Worm (Caenorhabditis elegans): ENCODE measurements around the gene T19D7.7.
A peak's percentile ranks its signal among the peaks of the same experiment; 100 is the strongest.

Gene T19D7.7

DNA sequence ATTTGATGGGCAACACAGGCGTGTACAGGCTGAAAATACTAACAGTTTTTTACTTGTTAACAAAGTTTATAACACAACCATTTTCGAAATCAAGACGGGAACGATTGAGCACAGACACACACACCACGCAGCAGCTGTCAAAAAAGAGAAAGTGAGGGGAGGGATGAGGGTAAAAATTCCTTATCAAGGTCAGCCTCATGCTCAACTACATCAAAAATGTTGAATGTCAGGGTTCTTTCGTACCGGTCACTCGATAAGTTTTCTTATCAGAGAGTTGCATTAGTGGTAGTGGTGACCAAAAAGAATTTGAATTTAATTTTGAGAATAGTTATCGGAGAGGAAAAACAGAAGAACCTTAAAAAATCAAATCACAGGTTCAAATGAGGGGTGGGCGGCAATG, 10.2 kb downstream of the T19D7.7 start, which contains the start of gene T19D7.6:
T19D7.6 (minus strand) TSS at position 198 of the 400 bp plus-strand sequence.
- TF ChIP-seq snpc-4 (tag; optimal IDR thresholded peaks at IDR 0.05) (no peak), lin-1 (GFP tag; IDR thresholded peaks at IDR 0.05) (no peak), daf-16 (GFP tag; optimal IDR thresholded peaks at IDR 0.05) (no peak), daf-16 (tag; optimal IDR thresholded peaks at IDR 0.05) (peak; percentile 81), ama-1 (optimal IDR thresholded peaks at IDR 0.05) (no peak), madf-9 (GFP tag; conservative IDR thresholded peaks at IDR 0.05) (no peak), nhr-48 (tag; optimal IDR thresholded peaks at IDR 0.05) (peak; percentile 57), lin-39 (tag; optimal IDR thresholded peaks at IDR 0.05) (no peak), ztf-11 (tag; optimal IDR thresholded peaks at IDR 0.05) (no peak), madf-5 (GFP tag; IDR thresholded peaks at IDR 0.05) (no peak), unc-39 (tag; optimal IDR thresholded peaks at IDR 0.05) (no peak), vab-7 (GFP tag; IDR thresholded peaks at IDR 0.05) (no peak), pqm-1 (tag; optimal IDR thresholded peaks at IDR 0.05) (peak; percentile 43), zip-11 (GFP tag; IDR thresholded peaks at IDR 0.05) (no peak), fos-1 (tag; optimal IDR thresholded peaks at IDR 0.05) (no peak), F26F4.8 (GFP tag; conservative IDR thresholded peaks at IDR 0.05) (no peak), ztf-7 (tag; optimal IDR thresholded peaks at IDR 0.05) (no peak), Y105C5A.15 (GFP tag; IDR thresholded peaks at IDR 0.05) (no peak), daf-12 (tag; optimal IDR thresholded peaks at IDR 0.05) (no peak), hlh-30 (tag; optimal IDR thresholded peaks at IDR 0.05; ENCODE audit: insufficient read depth) (peak; percentile 46), daf-19 (GFP tag; conservative IDR thresholded peaks at IDR 0.05) (no peak), hmg-1.1 (GFP tag; IDR thresholded peaks at IDR 0.05) (no peak), lin-15B (tag; optimal IDR thresholded peaks at IDR 0.05) (no peak), nhr-77 (tag; optimal IDR thresholded peaks at IDR 0.05) (no peak), ces-1 (GFP tag; optimal IDR thresholded peaks at IDR 0.05) (no peak), jun-1 (tag; optimal IDR thresholded peaks at IDR 0.05) (no peak), zag-1 (tag; optimal IDR thresholded peaks at IDR 0.05) (no peak), nhr-28 (tag; optimal IDR thresholded peaks at IDR 0.05) (peak; percentile 76), T26A8.4 (GFP tag; IDR thresholded peaks at IDR 0.05) (no peak), nhr-6 (tag; optimal IDR thresholded peaks at IDR 0.05) (peak; percentile 10), tra-1 (GFP tag; IDR thresholded peaks at IDR 0.05) (no peak), set-16 (GFP tag; IDR thresholded peaks at IDR 0.05) (no peak), dve-1 (tag; optimal IDR thresholded peaks at IDR 0.05; ENCODE audit: insufficient read depth) (peak; percentile 58), dmd-6 (GFP tag; IDR thresholded peaks at IDR 0.05) (peak; percentile 73), nhr-102 (tag; optimal IDR thresholded peaks at IDR 0.05) (no peak), nhr-41 (GFP tag; IDR thresholded peaks at IDR 0.05) (peak; percentile 82), hlh-11 (tag; optimal IDR thresholded peaks at IDR 0.05) (peak; percentile 85), F44E2.7 (GFP tag; IDR thresholded peaks at IDR 0.05) (no peak), mxl-2 (GFP tag; conservative IDR thresholded peaks at IDR 0.05) (no peak), php-3 (GFP tag; IDR thresholded peaks at IDR 0.05) (no peak)

DNA sequence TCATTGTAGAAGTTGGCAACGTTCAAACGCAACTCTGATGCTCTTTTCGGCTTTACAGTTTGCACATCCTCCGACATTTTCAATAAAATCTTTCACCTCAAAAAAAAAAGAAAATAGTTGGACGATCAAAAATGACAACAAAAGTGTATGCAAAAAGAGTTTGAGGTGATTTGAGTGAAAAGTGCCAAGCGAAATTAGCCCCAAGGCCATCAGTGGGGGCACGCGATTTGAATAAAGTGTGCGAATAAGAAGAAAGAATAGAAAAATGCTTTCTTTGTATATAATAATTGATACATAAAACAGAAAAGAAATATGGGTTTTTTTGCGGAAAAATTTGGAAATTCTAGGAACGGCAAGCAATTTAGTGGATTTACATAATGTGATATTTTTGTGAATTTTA, 14.7 kb downstream of the T19D7.7 start, which contains the start of gene T19D7.5:
T19D7.5 (minus strand) TSS at position 101 of the 400 bp plus-strand sequence.
- no peak for TF ChIP-seq rbr-2 (tag; optimal IDR thresholded peaks at IDR 0.05)
- TF ChIP-seq aha-1 (tag), result peak; percentile 11
